Worm (Caenorhabditis elegans) whole organism, late embryonic: Measurements from ENCODE around the gene rde-8.

Source experiments
- C38D4.7 ChIP-seq: fragments of 200-800 bp; sonication (Bioruptor generic); optimal IDR thresholded peaks from 2 replicates; lab custom pipeline; 2018; ENCODE audit warnings: mild to moderate bottlenecking, missing genetic modification characterization, moderate library complexity, missing compliant biosample characterization
- ceh-24 ChIP-seq: sonication (generic microtip); optimal IDR thresholded peaks from 2 replicates; lab custom pipeline; 2016; ENCODE audit warnings: mild to moderate bottlenecking, missing genetic modification characterization, missing compliant biosample characterization
- che-1 ChIP-seq: sonication (generic microtip); optimal IDR thresholded peaks from 2 replicates; lab custom pipeline; 2016; ENCODE audit warnings: mild to moderate bottlenecking, missing genetic modification characterization, missing compliant biosample characterization
- elt-2 ChIP-seq: sonication (generic microtip); optimal IDR thresholded peaks from 2 replicates; lab custom pipeline; 2016; ENCODE audit warnings: missing genetic modification reagents, missing genetic modification characterization, missing compliant biosample characterization
- madf-2 ChIP-seq: sonication (generic microtip); optimal IDR thresholded peaks from 2 replicates; lab custom pipeline; 2017; ENCODE audit warnings: missing genetic modification characterization, missing compliant biosample characterization
- nhr-11 ChIP-seq: fragments of 150-350 bp; optimal IDR thresholded peaks from 2 replicates; lab custom pipeline; 2014; ENCODE audit warnings: missing biosample characterization, missing genetic modification characterization
- pha-4 ChIP-seq: fragments of 150-350 bp; optimal IDR thresholded peaks from 2 replicates; lab custom pipeline; 2018; ENCODE audit warnings: missing biosample characterization, missing genetic modification reagents, missing genetic modification characterization
- ref-2 ChIP-seq: sonication (generic microtip); optimal IDR thresholded peaks from 2 replicates; lab custom pipeline; 2016; ENCODE audit warnings: missing genetic modification characterization, missing compliant biosample characterization
- unc-3 ChIP-seq, 2 experiments: fragments of 200-800 bp in 1 of 2; sonication (Bioruptor generic) in 1 of 2; sonication (generic microtip) in 1 of 2; conservative IDR thresholded peaks in 1 of 2; optimal IDR thresholded peaks in 1 of 2; 2 replicates each; pipeline versions ENCODE4 v1.3.6 to Lab custom; 2016 to 2022; ENCODE audit warnings: missing compliant biosample characterization in 2 of 2, missing genetic modification characterization in 2 of 2, missing genetic modification reagents in 1 of 2
- unc-86 ChIP-seq: sonication (generic microtip); optimal IDR thresholded peaks from 2 replicates; lab custom pipeline; 2016; ENCODE audit warnings: missing genetic modification characterization, missing compliant biosample characterization

DNA sequence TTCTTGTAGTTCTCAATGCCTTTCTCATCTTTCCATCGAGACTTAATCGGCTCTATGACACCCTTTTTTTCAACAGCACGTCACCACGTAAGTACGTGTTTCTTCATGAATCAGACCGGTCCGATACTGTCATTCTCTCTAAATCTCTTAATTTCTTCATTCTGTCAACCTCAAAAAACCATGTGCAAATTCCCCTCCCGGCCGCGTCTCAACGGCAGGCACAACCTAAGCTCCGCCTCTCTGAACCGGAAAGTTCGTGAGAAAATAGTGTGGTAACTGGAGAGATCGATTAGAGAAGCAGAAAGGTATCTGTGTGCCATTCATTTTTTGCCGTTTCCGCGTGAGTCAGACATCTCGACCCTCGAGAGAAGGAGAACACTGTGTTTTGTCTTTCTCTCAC lies 11.5 kb upstream of the rde-8 start, which contains the start of gene nas-8:
- no peak for TF ChIP-seq nhr-11 (tag; lab: Kevin White, UChicago)
- TF ChIP-seq che-1: no peak
- no peak for TF ChIP-seq C38D4.7 (GFP tag; lab: Kevin White, UChicago)
- TF ChIP-seq madf-2 (tag; lab: Kevin White, UChicago): no peak
- no peak for TF ChIP-seq pha-4 (tag; lab: Kevin White, UChicago)
- no peak for TF ChIP-seq ceh-24
- no peak for TF ChIP-seq unc-3 (GFP tag; conservative IDR thresholded peaks at IDR 0.05; lab: Robert Waterston, UW)
- no peak for TF ChIP-seq unc-3 (tag; optimal IDR thresholded peaks at IDR 0.05; lab: Kevin White, UChicago)
- no peak for TF ChIP-seq elt-2 (tag; lab: Kevin White, UChicago)
- TF ChIP-seq ref-2 (tag; lab: Kevin White, UChicago): no peak
- TF ChIP-seq unc-86: no peak
